Fruit fly (Drosophila melanogaster) whole organism, embryonic: Measurements from ENCODE around the gene CG7332.

Experiments
- Blimp-1 ChIP-seq: fragments of 200-800 bp; sonication (Bioruptor generic); optimal IDR thresholded peaks from 3 replicates; lab custom pipeline; 2018; ENCODE audit warnings: missing biosample characterization, missing genetic modification characterization, mild to moderate bottlenecking, moderate library complexity, missing genetic modification reagents
- C15 ChIP-seq: fragments of 200-800 bp; sonication (Bioruptor generic); IDR thresholded peaks from 3 replicates; pipeline ENCODE4 v1.3.6; 2022; ENCODE audit warnings: missing biosample characterization, missing genetic modification characterization
- CG10462 ChIP-seq: fragments of 200-800 bp; sonication (Bioruptor generic); optimal IDR thresholded peaks from 2 replicates; lab custom pipeline; 2016; ENCODE audit warnings: missing biosample characterization, missing genetic modification characterization
- CG12391 ChIP-seq: fragments of 200-800 bp; sonication (Bioruptor generic); optimal IDR thresholded peaks from 3 replicates; lab custom pipeline; 2018; ENCODE audit warnings: missing biosample characterization, mild to moderate bottlenecking, missing genetic modification characterization, moderate library complexity
- CG13287 ChIP-seq: fragments of 200-800 bp; sonication (Bioruptor generic); IDR thresholded peaks from 2 replicates; pipeline ENCODE4 v1.3.6; 2022; ENCODE audit warnings: missing biosample characterization, missing genetic modification characterization; ENCODE audit not compliant: partially characterized antibody
- CG14710 ChIP-seq: fragments of 200-800 bp; sonication (Bioruptor generic); optimal IDR thresholded peaks from 3 replicates; lab custom pipeline; 2019; ENCODE audit warnings: missing biosample characterization, mild to moderate bottlenecking, missing genetic modification characterization, moderate library complexity
- CG15073 ChIP-seq: fragments of 200-800 bp; sonication (Bioruptor generic); optimal IDR thresholded peaks from 2 replicates; lab custom pipeline; 2016; ENCODE audit warnings: missing biosample characterization, missing genetic modification characterization
- CG18764 ChIP-seq: fragments of 200-800 bp; sonication (Bioruptor generic); optimal IDR thresholded peaks from 3 replicates; lab custom pipeline; 2016; ENCODE audit warnings: missing biosample characterization, missing genetic modification characterization
- CG31441 ChIP-seq: fragments of 200-800 bp; sonication (Bioruptor generic); IDR thresholded peaks from 2 replicates; pipeline ENCODE4 v1.3.6; 2022; ENCODE audit warnings: missing biosample characterization, missing genetic modification characterization
- CG4404 ChIP-seq: fragments of 200-800 bp; sonication (Bioruptor generic); IDR thresholded peaks from 2 replicates; pipeline ENCODE4 v1.3.6; 2022; ENCODE audit warnings: missing biosample characterization, missing genetic modification characterization
- CG6254 ChIP-seq: fragments of 200-800 bp; sonication (Bioruptor generic); optimal IDR thresholded peaks from 3 replicates; lab custom pipeline; 2017; ENCODE audit warnings: mild to moderate bottlenecking, missing biosample characterization, missing genetic modification reagents, missing genetic modification characterization
- CG8944 ChIP-seq: fragments of 200-800 bp; sonication (Bioruptor generic); optimal IDR thresholded peaks from 3 replicates; lab custom pipeline; 2016; ENCODE audit warnings: missing biosample characterization, missing genetic modification characterization
- CHES-1-like ChIP-seq: fragments of 200-800 bp; sonication (Bioruptor generic); optimal IDR thresholded peaks from 2 replicates; lab custom pipeline; 2016; ENCODE audit warnings: missing biosample characterization, missing genetic modification characterization
- Camta ChIP-seq: fragments of 200-800 bp; sonication (Bioruptor generic); optimal IDR thresholded peaks from 2 replicates; lab custom pipeline; 2016; ENCODE audit warnings: missing biosample characterization, missing genetic modification characterization
- D19A ChIP-seq: fragments of 200-800 bp; optimal IDR thresholded peaks from 3 replicates; lab custom pipeline; 2019; ENCODE audit warnings: missing biosample characterization, mild to moderate bottlenecking, missing genetic modification characterization, moderate library complexity
- Eip74EF ChIP-seq, 2 experiments: fragments of 200-800 bp in 1 of 2; fragments of >200 bp in 1 of 2; sonication (Bioruptor generic) in 1 of 2; optimal IDR thresholded peaks; 2 replicates each; lab custom pipeline; 2017 to 2019; ENCODE audit warnings: missing biosample characterization in 2 of 2, missing genetic modification characterization in 2 of 2, mild to moderate bottlenecking in 1 of 2, moderate library complexity in 1 of 2
- Elba2 ChIP-seq: fragments of 200-800 bp; sonication (Bioruptor generic); optimal IDR thresholded peaks from 3 replicates; lab custom pipeline; 2016; ENCODE audit warnings: missing biosample characterization, missing genetic modification characterization
- Hr78 ChIP-seq, 2 experiments: fragments of 200-800 bp in 1 of 2; fragments of >200 bp in 1 of 2; sonication (Bioruptor generic) in 1 of 2; optimal IDR thresholded peaks; 2 replicates each; lab custom pipeline; 2017 to 2019; ENCODE audit warnings: missing biosample characterization in 2 of 2, missing genetic modification characterization in 2 of 2, mild to moderate bottlenecking in 1 of 2, moderate library complexity in 1 of 2
- Lim3 ChIP-seq: fragments of 200-800 bp; sonication (Bioruptor generic); IDR thresholded peaks from 2 replicates; pipeline ENCODE4 v1.3.6; 2022; ENCODE audit warnings: missing biosample characterization, missing genetic modification characterization
- Lpt ChIP-seq: fragments of >200 bp; optimal IDR thresholded peaks from 2 replicates; lab custom pipeline; 2018; ENCODE audit warnings: missing biosample characterization, missing genetic modification characterization
- Sry-β ChIP-seq: fragments of 200-800 bp; sonication (Bioruptor generic); optimal IDR thresholded peaks from 2 replicates; lab custom pipeline; 2018; ENCODE audit warnings: missing biosample characterization, mild to moderate bottlenecking, missing genetic modification characterization, moderate library complexity
- Trl ChIP-seq, 3 experiments: fragments of >200 bp in 2 of 3; fragments of 200-800 bp in 1 of 3; sonication (Bioruptor generic) in 1 of 3; optimal IDR thresholded peaks; 2 replicates in 1 of 3; 3 replicates in 2 of 3; lab custom pipeline; 2016 to 2017; ENCODE audit warnings: missing biosample characterization in 1 of 3, missing genetic modification characterization in 1 of 3
- bab2 ChIP-seq: fragments of 200-800 bp; sonication (Bioruptor generic); optimal IDR thresholded peaks from 2 replicates; lab custom pipeline; 2016; ENCODE audit warnings: missing biosample characterization, missing genetic modification characterization
- bowl ChIP-seq: fragments of 200-800 bp; sonication (Bioruptor generic); IDR thresholded peaks from 2 replicates; pipeline ENCODE4 v1.3.6; 2022; ENCODE audit warnings: missing biosample characterization, missing genetic modification characterization
- chm ChIP-seq: fragments of 200-800 bp; sonication (Bioruptor generic); IDR thresholded peaks from 2 replicates; pipeline ENCODE4 v1.3.6; 2022; ENCODE audit warnings: missing biosample characterization, missing genetic modification characterization
- crol ChIP-seq: fragments of 200-800 bp; sonication (Bioruptor generic); IDR thresholded peaks from 2 replicates; pipeline ENCODE4 v1.3.6; 2022; ENCODE audit warnings: missing biosample characterization, missing genetic modification characterization
- dan ChIP-seq: fragments of 200-800 bp; sonication (Bioruptor generic); IDR thresholded peaks from 2 replicates; pipeline ENCODE4 v1.3.6; 2022; ENCODE audit warnings: missing biosample characterization, missing genetic modification characterization
- dimm ChIP-seq: fragments of 200-800 bp; sonication (Bioruptor generic); IDR thresholded peaks from 2 replicates; pipeline ENCODE4 v1.3.6; 2022; ENCODE audit warnings: missing biosample characterization, missing genetic modification characterization
- dysf ChIP-seq: fragments of 200-800 bp; sonication (Bioruptor generic); IDR thresholded peaks from 3 replicates; pipeline ENCODE4 v1.3.6; 2022; ENCODE audit warnings: missing biosample characterization, missing genetic modification characterization
- emc ChIP-seq: fragments of 200-800 bp; sonication (Bioruptor generic); optimal IDR thresholded peaks from 2 replicates; lab custom pipeline; 2016; ENCODE audit warnings: missing biosample characterization, missing genetic modification characterization
- gem ChIP-seq: fragments of 200-800 bp; sonication (Bioruptor generic); optimal IDR thresholded peaks from 2 replicates; lab custom pipeline; 2019; ENCODE audit warnings: missing biosample characterization, mild to moderate bottlenecking, missing genetic modification characterization, moderate library complexity
- gfzf ChIP-seq: fragments of 200-800 bp; sonication (Bioruptor generic); optimal IDR thresholded peaks from 2 replicates; lab custom pipeline; 2016; ENCODE audit warnings: missing biosample characterization, mild to moderate bottlenecking, missing genetic modification characterization, moderate library complexity
- grau ChIP-seq: fragments of 200-800 bp; optimal IDR thresholded peaks from 3 replicates; lab custom pipeline; 2019; ENCODE audit warnings: missing biosample characterization, mild to moderate bottlenecking, missing genetic modification characterization, moderate library complexity
- grn ChIP-seq: fragments of 200-800 bp; sonication (Bioruptor generic); optimal IDR thresholded peaks from 3 replicates; lab custom pipeline; 2017; ENCODE audit warnings: missing biosample characterization, missing genetic modification characterization
- gsb-n ChIP-seq: fragments of 200-800 bp; sonication (Bioruptor generic); optimal IDR thresholded peaks from 3 replicates; lab custom pipeline; 2018; ENCODE audit warnings: missing biosample characterization, mild to moderate bottlenecking, missing genetic modification characterization
- hkb ChIP-seq, 2 experiments: fragments of 200-800 bp in 1 of 2; fragments of >200 bp in 1 of 2; sonication (Bioruptor generic) in 1 of 2; IDR thresholded peaks in 1 of 2; optimal IDR thresholded peaks in 1 of 2; 2 replicates each; pipeline versions ENCODE4 v1.3.6 to Lab custom; 2017 to 2022; ENCODE audit warnings: missing biosample characterization in 1 of 2, missing genetic modification characterization in 1 of 2
- insv ChIP-seq, 2 experiments: fragments of 200-800 bp; sonication (Bioruptor generic); optimal IDR thresholded peaks; 3 replicates each; lab custom pipeline; 2016 to 2018; ENCODE audit warnings: missing biosample characterization in 2 of 2, missing genetic modification characterization in 2 of 2
- kah ChIP-seq: fragments of 200-800 bp; sonication (Bioruptor generic); optimal IDR thresholded peaks from 2 replicates; lab custom pipeline; 2018; ENCODE audit warnings: missing biosample characterization, mild to moderate bottlenecking, missing genetic modification characterization
- lmd ChIP-seq: fragments of 200-800 bp; sonication (Bioruptor generic); IDR thresholded peaks from 2 replicates; pipeline ENCODE4 v1.3.6; 2022; ENCODE audit warnings: missing biosample characterization, missing genetic modification characterization
- ranshi ChIP-seq: fragments of 200-800 bp; sonication (Bioruptor generic); IDR thresholded peaks from 2 replicates; pipeline ENCODE4 v1.3.6; 2022; ENCODE audit warnings: missing biosample characterization, missing genetic modification characterization
- repo ChIP-seq: fragments of 200-800 bp; sonication (Bioruptor generic); optimal IDR thresholded peaks from 2 replicates; lab custom pipeline; 2016; ENCODE audit warnings: missing biosample characterization, missing genetic modification characterization
- sob ChIP-seq: fragments of 200-800 bp; sonication (Bioruptor generic); IDR thresholded peaks from 2 replicates; pipeline ENCODE4 v1.3.6; 2022; ENCODE audit warnings: missing biosample characterization, missing genetic modification characterization
- sqz ChIP-seq: fragments of 200-800 bp; sonication (Bioruptor generic); optimal IDR thresholded peaks from 3 replicates; lab custom pipeline; 2018; ENCODE audit warnings: missing biosample characterization, mild to moderate bottlenecking, missing genetic modification characterization
- tna ChIP-seq: fragments of 200-800 bp; sonication (Bioruptor generic); IDR thresholded peaks from 2 replicates; pipeline ENCODE4 v1.3.6; 2022; ENCODE audit warnings: missing biosample characterization, missing genetic modification characterization; ENCODE audit not compliant: partially characterized antibody
- trh ChIP-seq: fragments of 200-800 bp; sonication (Bioruptor generic); optimal IDR thresholded peaks from 2 replicates; lab custom pipeline; 2016; ENCODE audit warnings: missing biosample characterization, missing genetic modification characterization
- twi ChIP-seq: fragments of 200-800 bp; optimal IDR thresholded peaks from 2 replicates; lab custom pipeline; 2019; ENCODE audit warnings: missing biosample characterization, mild to moderate bottlenecking, missing genetic modification characterization, moderate library complexity
- vfl ChIP-seq: fragments of 200-800 bp; sonication (Bioruptor generic); optimal IDR thresholded peaks from 2 replicates; lab custom pipeline; 2016; ENCODE audit warnings: missing biosample characterization, missing genetic modification characterization
- vvl ChIP-seq: fragments of 200-800 bp; sonication (Bioruptor generic); IDR thresholded peaks from 2 replicates; pipeline ENCODE4 v1.3.6; 2022; ENCODE audit warnings: missing biosample characterization, missing genetic modification characterization
- zfh1 ChIP-seq: fragments of 200-800 bp; sonication (Bioruptor generic); IDR thresholded peaks from 3 replicates; pipeline ENCODE4 v1.3.6; 2022; ENCODE audit warnings: missing biosample characterization, missing genetic modification characterization

CG7332 gene

DNA sequence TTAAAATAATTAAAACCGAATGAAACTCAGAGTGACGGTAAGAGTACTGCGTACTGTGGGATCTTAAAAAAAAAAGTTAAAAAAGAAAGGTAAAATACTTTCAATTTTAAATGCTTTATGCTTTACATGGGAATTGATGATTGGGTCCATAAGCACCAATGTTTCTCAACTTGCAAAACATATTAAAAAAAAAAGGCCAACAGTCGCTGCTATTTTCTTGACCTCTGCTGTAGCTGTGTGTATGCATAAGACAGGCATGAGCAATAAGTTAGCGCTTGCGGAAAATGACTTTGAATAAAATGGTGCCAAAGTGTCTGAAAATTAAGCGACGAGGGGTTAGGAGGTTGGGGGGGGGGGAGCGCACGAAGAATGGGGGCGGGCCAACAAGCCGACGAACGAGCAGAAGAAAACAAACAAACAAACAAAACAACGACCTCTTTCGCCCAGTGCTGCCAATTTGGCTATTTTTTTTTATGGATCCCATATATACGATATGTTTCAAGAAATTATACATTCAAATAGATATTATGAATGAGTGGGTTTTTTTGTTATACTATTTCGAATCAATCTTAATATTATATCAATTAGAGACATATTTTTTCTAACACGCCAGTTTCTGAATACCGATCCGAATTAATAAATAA lies 14.7 kb upstream of the CG7332 start (continued):
- TF ChIP-seq vfl (GFP tag; lab: Kevin White, UChicago) (no peak), Elba2 (no peak), Eip74EF (GFP tag; optimal IDR thresholded peaks at IDR 0.05; lab: Kevin White, UChicago) (peak in 1 of 2 experiments; percentile 35), crol (GFP tag; lab: Robert Waterston, UW) (peak; percentile 81), CG14710 (peak; percentile 14), sob (GFP tag; lab: Robert Waterston, UW) (peak; percentile 37; the same call in 1 of the 2 replicates), kah (GFP tag; lab: Kevin White, UChicago) (peak; percentile 17), Camta (GFP tag; lab: Kevin White, UChicago) (peak; percentile 42), CG6254 (GFP tag; lab: Kevin White, UChicago) (no peak), CG18764 (peak; percentile 50), bab2 (GFP tag; lab: Kevin White, UChicago) (no peak), bowl (no peak), insv (GFP tag; optimal IDR thresholded peaks at IDR 0.05; lab: Kevin White, UChicago) (no peak), Trl (optimal IDR thresholded peaks at IDR 0.05; lab: Kevin White, UChicago) (no peak), Trl (GFP tag; optimal IDR thresholded peaks at IDR 0.05; lab: Kevin White, UChicago) (peak; percentile 37), vvl (GFP tag; lab: Robert Waterston, UW) (peak; percentile 71), dysf (GFP tag; lab: Robert Waterston, UW) (peak; percentile 66; the same call in 2 of the 3 replicates), CHES-1-like (GFP tag; lab: Kevin White, UChicago) (no peak), gem (tag; lab: Kevin White, UChicago) (no peak), D19A (tag; lab: Kevin White, UChicago) (no peak), trh (GFP tag; lab: Kevin White, UChicago) (no peak), CG10462 (no peak), CG13287 (GFP tag; lab: Robert Waterston, UW) (no peak), CG31441 (GFP tag; lab: Robert Waterston, UW) (no peak; the same call in 1 of the 2 replicates), emc (GFP tag; lab: Kevin White, UChicago) (no peak), hkb (optimal IDR thresholded peaks at IDR 0.05; lab: Kevin White, UChicago) (no peak), hkb (GFP tag; IDR thresholded peaks at IDR 0.05; lab: Robert Waterston, UW) (peak; percentile 82), CG4404 (no peak), Blimp-1 (peak; percentile 25), repo (GFP tag; lab: Kevin White, UChicago) (no peak), CG15073 (GFP tag; lab: Kevin White, UChicago) (no peak), gsb-n (no peak), sqz (peak; percentile 23), dan (no peak), tna (GFP tag; lab: Robert Waterston, UW) (no peak), grau (tag; lab: Kevin White, UChicago) (no peak), CG12391 (tag; lab: Kevin White, UChicago) (peak; percentile 33), chm (peak; percentile 65; the same call in 1 of the 2 replicates), CG8944 (GFP tag; lab: Kevin White, UChicago) (peak; percentile 7), C15 (no peak), Lpt (GFP tag; lab: Kevin White, UChicago) (no peak), Sry-β (GFP tag; lab: Kevin White, UChicago) (peak; percentile 78), dimm (GFP tag; lab: Robert Waterston, UW) (no peak), twi (tag; lab: Kevin White, UChicago) (no peak), gfzf (no peak), grn (GFP tag; lab: Kevin White, UChicago) (no peak), ranshi (GFP tag; lab: Robert Waterston, UW) (peak; percentile 63; the same call in 1 of the 2 replicates), zfh1 (GFP tag; lab: Robert Waterston, UW) (peak; percentile 49; the same call in 1 of the 3 replicates), Hr78 (GFP tag; optimal IDR thresholded peaks at IDR 0.05; lab: Kevin White, UChicago) (peak in 1 of 2 experiments; percentile 52), lmd (GFP tag; lab: Robert Waterston, UW) (peak; percentile 67), Lim3 (no peak)
